Worm (Caenorhabditis elegans): ENCODE measurements around the gene rund-1.

rund-1 gene

DNA sequence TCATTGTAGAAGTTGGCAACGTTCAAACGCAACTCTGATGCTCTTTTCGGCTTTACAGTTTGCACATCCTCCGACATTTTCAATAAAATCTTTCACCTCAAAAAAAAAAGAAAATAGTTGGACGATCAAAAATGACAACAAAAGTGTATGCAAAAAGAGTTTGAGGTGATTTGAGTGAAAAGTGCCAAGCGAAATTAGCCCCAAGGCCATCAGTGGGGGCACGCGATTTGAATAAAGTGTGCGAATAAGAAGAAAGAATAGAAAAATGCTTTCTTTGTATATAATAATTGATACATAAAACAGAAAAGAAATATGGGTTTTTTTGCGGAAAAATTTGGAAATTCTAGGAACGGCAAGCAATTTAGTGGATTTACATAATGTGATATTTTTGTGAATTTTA lies 4.5 kb upstream of the rund-1 start, which contains the start of gene T19D7.5:
Gene T19D7.5 (minus strand): TSS at position 101 of the 400 bp plus-strand sequence.
- TF ChIP-seq lin-14 (GFP tag; optimal IDR thresholded peaks at IDR 0.05) = peak; percentile 9
- TF ChIP-seq nhr-12 (tag; optimal IDR thresholded peaks at IDR 0.05) = no peak

- TF ChIP-seq tlp-1 (tag; optimal IDR thresholded peaks at IDR 0.05) (no peak), sox-4 (tag; optimal IDR thresholded peaks at IDR 0.05) (no peak), hlh-17 (GFP tag; optimal IDR thresholded peaks at IDR 0.05; ENCODE audit: borderline replicate concordance) (no peak), nhr-47 (tag; optimal IDR thresholded peaks at IDR 0.05) (no peak), ceh-82 (tag; optimal IDR thresholded peaks at IDR 0.05) (no peak), dpl-1 (GFP tag; optimal IDR thresholded peaks at IDR 0.05) (no peak), grh-1 (GFP tag; IDR thresholded peaks at IDR 0.05) (no peak), lir-3 (tag; optimal IDR thresholded peaks at IDR 0.05; ENCODE audit: poor library complexity) (no peak), lin-15B (tag; optimal IDR thresholded peaks at IDR 0.05) (no peak), mep-1 (tag; optimal IDR thresholded peaks at IDR 0.05) (no peak), nhr-85 (tag) (no peak)
Measured at ce11 chrX:655884-656283, 5.7 kb downstream of the rund-1 start, which contains the start of gene lpr-7. lpr-7 (plus strand) TSS chrX:656184.

ce11 chrX:654804-655203 lies 6.8 kb downstream of the rund-1 start, which contains the start of gene ifc-2:
ifc-2 (minus strand) TSS chrX:654904.
- no peak for TF ChIP-seq hlh-4 (tag; optimal IDR thresholded peaks at IDR 0.05)
- TF ChIP-seq mep-1 (tag; optimal IDR thresholded peaks at IDR 0.05) = no peak
- no peak for TF ChIP-seq aly-2 (tag; optimal IDR thresholded peaks at IDR 0.05)
- TF ChIP-seq F16B12.6 (tag; optimal IDR thresholded peaks at IDR 0.05) = no peak
- no peak for TF ChIP-seq unc-30 (tag; optimal IDR thresholded peaks at IDR 0.05)
- TF ChIP-seq ceh-90 (tag; optimal IDR thresholded peaks at IDR 0.05) = no peak
- no peak for TF ChIP-seq mab-9 (GFP tag; IDR thresholded peaks at IDR 0.05)
- TF ChIP-seq unc-98 (GFP tag; IDR thresholded peaks at IDR 0.05) = no peak
- TF ChIP-seq nhr-237 (tag; optimal IDR thresholded peaks at IDR 0.05) = no peak
- TF ChIP-seq ztf-4 (tag; optimal IDR thresholded peaks at IDR 0.05) = no peak
- no peak for TF ChIP-seq aha-1 (tag; optimal IDR thresholded peaks at IDR 0.05)
- TF ChIP-seq snpc-4 (tag; optimal IDR thresholded peaks at IDR 0.05) = no peak
- no peak for TF ChIP-seq lin-15B (tag; optimal IDR thresholded peaks at IDR 0.05)
- no peak for TF ChIP-seq lin-35 (GFP tag; optimal IDR thresholded peaks at IDR 0.05)

ce11 chrX:651616-652015 lies 10.0 kb downstream of the rund-1 start:
- TF ChIP-seq isw-1 (GFP tag; IDR thresholded peaks at IDR 0.05) (no peak), C34B4.2 (tag; optimal IDR thresholded peaks at IDR 0.05) (no peak), lsy-2 (tag; optimal IDR thresholded peaks at IDR 0.05) (no peak), unc-30 (tag; optimal IDR thresholded peaks at IDR 0.05) (no peak), efl-1 (optimal IDR thresholded peaks at IDR 0.05) (no peak), efl-1 (GFP tag; optimal IDR thresholded peaks at IDR 0.05 in 1 of 2) (peak in 1 of 2 experiments; percentile 79), lin-35 (GFP tag; optimal IDR thresholded peaks at IDR 0.05) (peak in 1 of 2 experiments; percentile 24), elt-3 (tag; optimal IDR thresholded peaks at IDR 0.05) (no peak), ceh-82 (tag; optimal IDR thresholded peaks at IDR 0.05) (no peak), nhr-85 (tag) (no peak), lin-15B (tag; optimal IDR thresholded peaks at IDR 0.05) (no peak), nhr-47 (tag; optimal IDR thresholded peaks at IDR 0.05) (no peak), alr-1 (tag; optimal IDR thresholded peaks at IDR 0.05; ENCODE audit: borderline replicate concordance) (no peak), nhr-19 (GFP tag; conservative IDR thresholded peaks at IDR 0.05) (no peak), pqm-1 (tag; optimal IDR thresholded peaks at IDR 0.05) (no peak), pag-3 (tag; optimal IDR thresholded peaks at IDR 0.05; ENCODE audit: borderline replicate concordance, insufficient read depth) (no peak), dsc-1 (tag; optimal IDR thresholded peaks at IDR 0.05) (no peak), tbx-2 (tag; optimal IDR thresholded peaks at IDR 0.05) (no peak), irx-1 (tag; optimal IDR thresholded peaks at IDR 0.05) (no peak), elt-2 (tag; optimal IDR thresholded peaks at IDR 0.05) (peak; percentile 42), rnt-1 (tag; optimal IDR thresholded peaks at IDR 0.05) (no peak), sup-37 (GFP tag; optimal IDR thresholded peaks at IDR 0.05) (no peak), ces-1 (GFP tag; optimal IDR thresholded peaks at IDR 0.05) (no peak), Y116A8C.19 (tag; optimal IDR thresholded peaks at IDR 0.05; ENCODE audit: borderline replicate concordance) (no peak)

Data from whole organism, L1 larva.